Fruit fly (Drosophila melanogaster) Kc167 (cell line): ENCODE results near the gene Ir67c.

Experiments
- Myc ChIP-seq: fragments of >200 bp; optimal IDR thresholded peaks from 2 replicates; lab custom pipeline; 2017; ENCODE audit warnings: missing external identifiers
- Sin3A ChIP-seq: fragments of >200 bp; optimal IDR thresholded peaks from 2 replicates; lab custom pipeline; 2018; ENCODE audit warnings: missing external identifiers
- h ChIP-seq: fragments of >200 bp; optimal IDR thresholded peaks from 3 replicates; lab custom pipeline; 2018; ENCODE audit warnings: missing external identifiers
- insv ChIP-seq: fragments of >200 bp; optimal IDR thresholded peaks from 3 replicates; lab custom pipeline; 2018; ENCODE audit warnings: missing external identifiers
- psq ChIP-seq: fragments of >200 bp; optimal IDR thresholded peaks from 2 replicates; lab custom pipeline; 2017; ENCODE audit warnings: missing external identifiers
- ttk ChIP-seq: sonication (Bioruptor generic); optimal IDR thresholded peaks from 2 replicates; lab custom pipeline; 2017; ENCODE audit warnings: missing external identifiers

DNA sequence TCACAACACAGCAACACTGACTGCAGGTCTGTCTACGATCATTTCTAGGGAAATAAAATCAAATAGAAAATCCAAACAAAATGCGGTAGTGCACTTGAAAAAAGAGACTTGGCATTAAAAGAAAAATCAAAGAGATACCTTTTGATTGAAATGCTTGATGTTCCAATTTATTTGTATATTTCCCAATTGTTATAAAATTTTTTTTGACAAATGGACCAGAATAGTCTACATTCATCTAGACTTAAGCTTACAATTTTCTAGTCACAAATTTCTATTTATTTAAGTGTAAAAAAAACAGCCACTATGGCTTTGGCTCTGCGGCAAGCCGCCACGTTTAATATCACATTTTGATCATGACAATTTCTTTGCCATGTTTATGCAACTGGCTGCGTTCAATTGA is 44.8 kb downstream of the Ir67c start:
- TF ChIP-seq h (no peak), Sin3A (lab: Kevin White, UChicago) (no peak), Myc (lab: Kevin White, UChicago) (no peak), insv (lab: Kevin White, UChicago) (no peak), psq (lab: Kevin White, UChicago) (no peak), ttk (lab: Kevin White, UChicago) (no peak)
